Fruit fly (Drosophila melanogaster) whole organism, wandering third instar larva: Measurements from ENCODE around the gene CG6330.
A peak's percentile ranks its signal among the peaks of the same experiment; 100 is the strongest.

Experiments used
- Abd-B ChIP-seq: fragments of >200 bp; optimal IDR thresholded peaks from 2 replicates; lab custom pipeline; 2017; ENCODE audit warnings: missing biosample characterization, missing genetic modification characterization
- CG32264 ChIP-seq: fragments of 200-800 bp; sonication (Bioruptor generic); optimal IDR thresholded peaks from 2 replicates; lab custom pipeline; 2016; ENCODE audit warnings: missing biosample characterization, missing genetic modification characterization
- CG9705 ChIP-seq: fragments of 200-800 bp; sonication (Bioruptor generic); optimal IDR thresholded peaks from 2 replicates; lab custom pipeline; 2018; ENCODE audit warnings: missing biosample characterization, mild to moderate bottlenecking, missing genetic modification characterization
- CrebA ChIP-seq: fragments of 200-800 bp; sonication (Bioruptor generic); optimal IDR thresholded peaks from 2 replicates; lab custom pipeline; 2016; ENCODE audit warnings: missing biosample characterization, mild to moderate bottlenecking, missing genetic modification characterization, borderline replicate concordance
- Dfd ChIP-seq: fragments of >200 bp; optimal IDR thresholded peaks from 2 replicates; lab custom pipeline; 2017; ENCODE audit warnings: missing biosample characterization, missing genetic modification characterization
- Dif ChIP-seq: fragments of 200-275, 200-300 bp; sonication (Bioruptor generic); optimal IDR thresholded peaks from 2 replicates; lab custom pipeline; 2018; ENCODE audit warnings: missing biosample characterization, missing genetic modification characterization; ENCODE audit not compliant: partially characterized antibody
- GATAd ChIP-seq: sonication (Bioruptor generic); optimal IDR thresholded peaks from 2 replicates; lab custom pipeline; 2016; ENCODE audit warnings: missing biosample characterization, missing genetic modification characterization
- HLH106 ChIP-seq: fragments of 200-800 bp; optimal IDR thresholded peaks from 3 replicates; lab custom pipeline; 2019; ENCODE audit warnings: missing biosample characterization, mild to moderate bottlenecking, missing genetic modification characterization, moderate library complexity
- Hnf4 ChIP-seq: fragments of 200-800 bp; sonication (Bioruptor generic); optimal IDR thresholded peaks from 2 replicates; lab custom pipeline; 2016; ENCODE audit warnings: missing biosample characterization, mild to moderate bottlenecking, missing genetic modification characterization
- Hr78 ChIP-seq: fragments of >200 bp; optimal IDR thresholded peaks from 2 replicates; lab custom pipeline; 2017; ENCODE audit warnings: missing biosample characterization, missing genetic modification characterization
- Hr83 ChIP-seq: fragments of 200-300 bp; sonication (Bioruptor generic); optimal IDR thresholded peaks from 2 replicates; lab custom pipeline; 2016; ENCODE audit warnings: missing biosample characterization, mild to moderate bottlenecking, missing genetic modification characterization, moderate library complexity; ENCODE audit not compliant: poor library complexity, severe bottlenecking
- Jra ChIP-seq: sonication (Bioruptor generic); optimal IDR thresholded peaks from 2 replicates; lab custom pipeline; 2016; ENCODE audit warnings: missing biosample characterization, missing genetic modification characterization
- Mio ChIP-seq: sonication (Bioruptor generic); optimal IDR thresholded peaks from 2 replicates; lab custom pipeline; 2016; ENCODE audit warnings: missing biosample characterization, missing genetic modification characterization
- Myc ChIP-seq: fragments of >200 bp; optimal IDR thresholded peaks from 2 replicates; lab custom pipeline; 2017
- N ChIP-seq: fragments of >200 bp; optimal IDR thresholded peaks from 2 replicates; lab custom pipeline; 2018; ENCODE audit warnings: missing biosample characterization, missing external identifiers, missing genetic modification characterization
- OdsH ChIP-seq: fragments of 200-800 bp; sonication (Bioruptor generic); optimal IDR thresholded peaks from 2 replicates; lab custom pipeline; 2016; ENCODE audit warnings: missing biosample characterization, mild to moderate bottlenecking, missing genetic modification characterization
- Rel ChIP-seq, 2 experiments: fragments of 200-800 bp; sonication (Bioruptor generic) in 1 of 2; optimal IDR thresholded peaks; 2 replicates in 1 of 2; 3 replicates in 1 of 2; lab custom pipeline; 2016 to 2019; ENCODE audit warnings: mild to moderate bottlenecking in 2 of 2, missing biosample characterization in 2 of 2, missing genetic modification characterization in 2 of 2, moderate library complexity in 1 of 2
- Sp1 ChIP-seq: fragments of 200-800 bp; sonication (Bioruptor generic); optimal IDR thresholded peaks from 3 replicates; lab custom pipeline; 2019; ENCODE audit warnings: missing biosample characterization, mild to moderate bottlenecking, missing genetic modification characterization, moderate library complexity
- Vsx2 ChIP-seq: fragments of 200-300, 225-300 bp; sonication (Bioruptor generic); optimal IDR thresholded peaks from 2 replicates; lab custom pipeline; 2018; ENCODE audit warnings: missing biosample characterization, missing genetic modification characterization; ENCODE audit not compliant: partially characterized antibody
- br ChIP-seq: fragments of 200-800 bp; sonication (Bioruptor generic); optimal IDR thresholded peaks from 2 replicates; lab custom pipeline; 2016; ENCODE audit warnings: missing biosample characterization, missing genetic modification characterization
- brk ChIP-seq: fragments of 200-800 bp; sonication (Bioruptor generic); optimal IDR thresholded peaks from 2 replicates; lab custom pipeline; 2016; ENCODE audit warnings: missing biosample characterization, mild to moderate bottlenecking, missing genetic modification characterization
- dl ChIP-seq, 2 experiments: fragments of 175-275, 200-275 bp in 1 of 2; fragments of 200-275 bp in 1 of 2; sonication (Bioruptor generic); optimal IDR thresholded peaks; lab custom pipeline; 2018; ENCODE audit warnings: mild to moderate bottlenecking in 2 of 2, missing biosample characterization in 2 of 2, missing genetic modification characterization in 2 of 2, moderate library complexity in 2 of 2; ENCODE audit not compliant: partially characterized antibody in 2 of 2, insufficient read depth in 1 of 2
- dmrt93B ChIP-seq: fragments of 200-800 bp; sonication (Bioruptor generic); optimal IDR thresholded peaks from 2 replicates; lab custom pipeline; 2018; ENCODE audit warnings: missing biosample characterization, mild to moderate bottlenecking, missing genetic modification characterization
- dsf ChIP-seq: sonication (Bioruptor generic); optimal IDR thresholded peaks from 2 replicates; lab custom pipeline; 2016; ENCODE audit warnings: missing biosample characterization, missing genetic modification characterization, borderline replicate concordance
- ey ChIP-seq: fragments of 200-800 bp; sonication (Bioruptor generic); optimal IDR thresholded peaks from 2 replicates; lab custom pipeline; 2016; ENCODE audit warnings: missing biosample characterization, missing genetic modification characterization
- foxo ChIP-seq, 2 experiments: fragments of 200-800 bp; sonication (Bioruptor generic); optimal IDR thresholded peaks; 2 replicates in 1 of 2; 3 replicates in 1 of 2; lab custom pipeline; 2016 to 2017; ENCODE audit warnings: missing biosample characterization in 2 of 2, missing genetic modification characterization in 2 of 2
- fru ChIP-seq: fragments of 200-800 bp; sonication (Bioruptor generic); optimal IDR thresholded peaks from 3 replicates; lab custom pipeline; 2016; ENCODE audit warnings: missing biosample characterization, mild to moderate bottlenecking, missing genetic modification characterization
- h ChIP-seq: fragments of 200-800 bp; sonication (Bioruptor generic); optimal IDR thresholded peaks from 3 replicates; lab custom pipeline; 2016; ENCODE audit warnings: missing biosample characterization, mild to moderate bottlenecking, missing genetic modification characterization
- jim ChIP-seq: fragments of 175-275, 200-325 bp; sonication (Bioruptor generic); optimal IDR thresholded peaks from 2 replicates; lab custom pipeline; 2016; ENCODE audit warnings: missing biosample characterization, mild to moderate bottlenecking, missing genetic modification characterization
- lola ChIP-seq: fragments of >200 bp; optimal IDR thresholded peaks from 2 replicates; lab custom pipeline; 2017; ENCODE audit warnings: missing biosample characterization, missing genetic modification characterization
- pan ChIP-seq: fragments of >200 bp; optimal IDR thresholded peaks from 2 replicates; lab custom pipeline; 2017
- psq ChIP-seq: fragments of 200-800 bp; sonication (Bioruptor generic); optimal IDR thresholded peaks from 3 replicates; lab custom pipeline; 2017; ENCODE audit warnings: missing biosample characterization, mild to moderate bottlenecking, missing genetic modification characterization, moderate library complexity
- rgr ChIP-seq: fragments of 200-800 bp; sonication (Bioruptor generic); optimal IDR thresholded peaks from 3 replicates; lab custom pipeline; 2016; ENCODE audit warnings: missing biosample characterization, mild to moderate bottlenecking, missing genetic modification characterization
- sage ChIP-seq: fragments of 200-800 bp; sonication (Bioruptor generic); optimal IDR thresholded peaks from 2 replicates; lab custom pipeline; 2016; ENCODE audit warnings: missing biosample characterization, mild to moderate bottlenecking, missing genetic modification characterization
- sv ChIP-seq: fragments of 200-800 bp; sonication (Bioruptor generic); optimal IDR thresholded peaks from 3 replicates; lab custom pipeline; 2016; ENCODE audit warnings: missing biosample characterization, missing genetic modification characterization
- tai ChIP-seq: sonication (Bioruptor generic); optimal IDR thresholded peaks from 2 replicates; lab custom pipeline; 2016; ENCODE audit warnings: missing biosample characterization, missing genetic modification characterization
- usp ChIP-seq: fragments of >200 bp; optimal IDR thresholded peaks from 2 replicates; lab custom pipeline; 2017; ENCODE audit warnings: missing biosample characterization, missing genetic modification characterization
- woc ChIP-seq: sonication (Bioruptor generic); optimal IDR thresholded peaks from 2 replicates; lab custom pipeline; 2016; ENCODE audit warnings: missing biosample characterization, mild to moderate bottlenecking, missing genetic modification characterization

CG6330 gene

dm6 chr3R:26934523-26934922, 23.8 kb downstream of the CG6330 start:
- TF ChIP-seq Jra (GFP tag; lab: Kevin White, UChicago) = no peak
- TF ChIP-seq Abd-B (GFP tag; lab: Kevin White, UChicago) = no peak
- TF ChIP-seq pan (lab: Kevin White, UChicago) = no peak
- TF ChIP-seq Sp1 (GFP tag; lab: Kevin White, UChicago) = no peak

dm6 chr3R:26933885-26934284, 24.4 kb downstream of the CG6330 start:
- TF ChIP-seq CG32264 (GFP tag; lab: Kevin White, UChicago) = no peak
- TF ChIP-seq Hr78 = no peak
- no peak for TF ChIP-seq sage (GFP tag; lab: Kevin White, UChicago)
- TF ChIP-seq dsf (GFP tag; lab: Kevin White, UChicago) = no peak
- TF ChIP-seq brk (GFP tag; lab: Kevin White, UChicago) = no peak
- TF ChIP-seq woc = no peak
- no peak for TF ChIP-seq dl (GFP tag; optimal IDR thresholded peaks at IDR 0.05; lab: Kevin White, UChicago; ENCODE audit: insufficient read depth in 1 of 2, partially characterized antibody in 2 of 2)
- TF ChIP-seq tai = no peak
- TF ChIP-seq dmrt93B = no peak

- TF ChIP-seq CG9705 (peak; percentile 77), pan (lab: Kevin White, UChicago) (no peak), GATAd (GFP tag; lab: Kevin White, UChicago) (no peak), Myc (lab: Kevin White, UChicago) (no peak), sage (GFP tag; lab: Kevin White, UChicago) (peak; percentile 77), h (peak; percentile 86), psq (peak; percentile 88), fru (GFP tag; lab: Kevin White, UChicago) (peak; percentile 76), Dfd (GFP tag; lab: Kevin White, UChicago) (no peak), ey (peak; percentile 84), CG32264 (GFP tag; lab: Kevin White, UChicago) (peak; percentile 56), Hr78 (no peak), rgr (GFP tag; lab: Kevin White, UChicago) (peak; percentile 95), Sp1 (GFP tag; lab: Kevin White, UChicago) (peak; percentile 96), Hnf4 (GFP tag; lab: Kevin White, UChicago) (peak; percentile 77), br (GFP tag; lab: Kevin White, UChicago) (peak; percentile 81), Hr83 (peak; percentile 14), sv (no peak), dsf (GFP tag; lab: Kevin White, UChicago) (peak; percentile 42), foxo (GFP tag; optimal IDR thresholded peaks at IDR 0.05; lab: Kevin White, UChicago) (peak in 1 of 2 experiments; percentile 74), jim (GFP tag; lab: Kevin White, UChicago) (no peak), CrebA (GFP tag; lab: Kevin White, UChicago) (no peak), Jra (GFP tag; lab: Kevin White, UChicago) (peak; percentile 38), Dif (no peak), Rel (GFP tag; optimal IDR thresholded peaks at IDR 0.05; lab: Kevin White, UChicago) (peak; percentile 74), Rel (tag; optimal IDR thresholded peaks at IDR 0.05; lab: Kevin White, UChicago) (peak; percentile 62), brk (GFP tag; lab: Kevin White, UChicago) (peak; percentile 88), Mio (no peak), Vsx2 (GFP tag; lab: Kevin White, UChicago) (no peak), Abd-B (GFP tag; lab: Kevin White, UChicago) (no peak), usp (GFP tag; lab: Kevin White, UChicago) (no peak), OdsH (GFP tag; lab: Kevin White, UChicago) (peak; percentile 94), lola (GFP tag; lab: Kevin White, UChicago) (no peak), HLH106 (tag; lab: Kevin White, UChicago) (peak; percentile 82), dmrt93B (peak; percentile 74), N (GFP tag; lab: Kevin White, UChicago) (no peak), tai (peak; percentile 79), woc (peak; percentile 53), dl (GFP tag; optimal IDR thresholded peaks at IDR 0.05; lab: Kevin White, UChicago; ENCODE audit: insufficient read depth in 1 of 2, partially characterized antibody in 2 of 2) (no peak)
Measured at dm6 chr3R:26928424-26928823, 29.9 kb downstream of the CG6330 start.
